Worm (Caenorhabditis elegans): Measurements from ENCODE around the gene catp-7.
A peak's percentile ranks its signal among the peaks of the same experiment; 100 is the strongest.

catp-7 gene

DNA sequence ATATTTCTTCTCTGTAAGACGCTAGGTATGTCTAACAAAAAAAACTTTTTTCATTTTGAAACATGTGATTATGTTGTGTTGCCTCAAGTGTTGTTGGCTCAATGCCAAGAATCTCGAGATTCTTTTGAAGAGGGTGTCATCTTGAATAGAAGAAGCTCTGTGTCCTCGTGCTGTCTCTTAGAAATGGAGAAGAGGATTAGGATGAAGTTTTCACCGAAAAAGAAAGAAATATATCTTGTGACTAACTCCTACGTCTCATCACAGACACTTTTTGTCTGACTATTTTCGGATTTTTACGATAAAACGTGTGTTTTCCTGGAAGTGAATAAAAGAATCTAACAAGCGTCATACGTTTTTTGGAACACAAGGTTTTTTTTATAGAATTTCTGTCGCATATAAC is 1.8 kb downstream of the catp-7 start:
- no peak for TF ChIP-seq fos-1 (tag; optimal IDR thresholded peaks at IDR 0.05)
- TF ChIP-seq nhr-111 (GFP tag; optimal IDR thresholded peaks at IDR 0.05), result no peak
- peak; percentile 60 for TF ChIP-seq hlh-30 (tag; optimal IDR thresholded peaks at IDR 0.05; ENCODE audit: insufficient read depth)
- no peak for TF ChIP-seq Y48G9A.11 (GFP tag; IDR thresholded peaks at IDR 0.05)
- TF ChIP-seq nhr-102 (tag; optimal IDR thresholded peaks at IDR 0.05), result no peak
- no peak for TF ChIP-seq spr-1 (tag; optimal IDR thresholded peaks at IDR 0.05)
- TF ChIP-seq set-16 (GFP tag; IDR thresholded peaks at IDR 0.05), result no peak
- no peak for TF ChIP-seq F44E2.7 (GFP tag; IDR thresholded peaks at IDR 0.05)
- no peak for TF ChIP-seq nhr-42 (GFP tag; IDR thresholded peaks at IDR 0.05)
- no peak for TF ChIP-seq nhr-28 (tag; optimal IDR thresholded peaks at IDR 0.05)
- TF ChIP-seq fkh-10 (GFP tag; optimal IDR thresholded peaks at IDR 0.05), result no peak
- TF ChIP-seq nhr-76 (tag; optimal IDR thresholded peaks at IDR 0.05), result no peak
- TF ChIP-seq daf-16 (GFP tag; optimal IDR thresholded peaks at IDR 0.05), result no peak
- TF ChIP-seq daf-16 (tag; optimal IDR thresholded peaks at IDR 0.05), result no peak
- TF ChIP-seq mxl-3 (GFP tag; optimal IDR thresholded peaks at IDR 0.05), result no peak
- TF ChIP-seq ceh-44 (GFP tag; IDR thresholded peaks at IDR 0.05), result no peak
- peak in 1 of 2 experiments; percentile 33 for TF ChIP-seq lsy-2 (tag; optimal IDR thresholded peaks at IDR 0.05)

DNA sequence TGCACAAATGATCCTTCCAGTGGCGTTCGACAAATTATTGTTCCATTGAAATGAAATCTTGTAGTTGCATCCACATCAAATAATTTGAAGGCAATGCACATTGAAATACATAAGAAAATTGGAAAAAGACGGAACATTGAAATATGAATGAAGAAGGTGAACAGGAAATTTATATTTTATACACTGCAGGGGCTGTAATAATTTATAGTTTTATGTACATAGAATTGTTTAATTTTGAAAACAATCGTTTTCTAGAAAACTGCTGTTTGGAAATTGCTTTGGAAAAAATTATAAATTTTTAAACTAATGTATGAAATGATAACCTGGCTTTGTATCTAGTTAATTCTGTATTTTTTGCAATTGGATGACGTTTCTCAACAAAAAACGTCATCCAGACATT is 9.5 kb downstream of the catp-7 start, which contains the start of gene Y59H11AR.3:
Gene Y59H11AR.3 (minus strand): TSS at position 101 of the 400 bp plus-strand sequence.
- TF ChIP-seq dmd-9 (GFP tag; IDR thresholded peaks at IDR 0.05) (no peak), T20F7.1 (GFP tag; optimal IDR thresholded peaks at IDR 0.05) (no peak), F49E8.2 (tag; optimal IDR thresholded peaks at IDR 0.05; ENCODE audit: borderline replicate concordance) (no peak), zfp-2 (tag; optimal IDR thresholded peaks at IDR 0.05) (no peak), T26A8.4 (GFP tag; IDR thresholded peaks at IDR 0.05) (no peak), skn-1 (tag; optimal IDR thresholded peaks at IDR 0.05) (no peak), ces-1 (GFP tag; optimal IDR thresholded peaks at IDR 0.05) (no peak), zip-11 (GFP tag; IDR thresholded peaks at IDR 0.05) (no peak), pqm-1 (tag; optimal IDR thresholded peaks at IDR 0.05) (no peak), ceh-82 (tag; optimal IDR thresholded peaks at IDR 0.05) (no peak), hmg-1.1 (GFP tag; IDR thresholded peaks at IDR 0.05) (no peak), pha-4 (GFP tag; IDR thresholded peaks at IDR 0.05) (no peak), pha-4 (tag; optimal IDR thresholded peaks at IDR 0.05) (no peak), ZK546.5 (tag; optimal IDR thresholded peaks at IDR 0.05) (no peak), Y75B8A.6 (GFP tag; IDR thresholded peaks at IDR 0.05) (no peak), nhr-10 (tag; optimal IDR thresholded peaks at IDR 0.05) (no peak), fos-1 (tag; optimal IDR thresholded peaks at IDR 0.05) (no peak)

DNA sequence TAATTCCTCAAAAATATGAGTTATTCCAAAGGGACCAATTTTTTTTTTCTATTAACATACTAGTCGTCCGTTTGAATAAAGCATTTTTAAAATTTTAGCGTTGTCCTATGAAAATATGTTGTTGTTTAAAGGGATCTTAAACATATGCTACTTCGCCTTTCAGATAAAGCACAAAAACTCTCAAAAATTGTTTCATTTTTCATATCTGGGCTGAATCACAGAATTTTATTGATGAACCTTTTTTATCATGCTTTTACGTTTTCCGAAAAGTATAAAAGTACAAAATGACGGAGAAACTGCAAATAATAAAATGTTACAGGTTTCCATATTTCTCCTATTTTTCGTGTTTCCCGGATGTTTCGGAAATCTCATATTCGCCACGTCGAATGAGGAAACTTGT is 10.0 kb downstream of the catp-7 start, which contains the start of gene clec-181:
Gene clec-181 (plus strand): TSS at position 301 of the 400 bp plus-strand sequence.
- no peak for TF ChIP-seq lin-15B (tag; optimal IDR thresholded peaks at IDR 0.05)
- no peak for TF ChIP-seq spr-1 (tag; optimal IDR thresholded peaks at IDR 0.05)
- no peak for TF ChIP-seq nhr-41 (GFP tag; IDR thresholded peaks at IDR 0.05)
- TF ChIP-seq D1046.2 (GFP tag; IDR thresholded peaks at IDR 0.05), result no peak
- TF ChIP-seq R02D3.7 (tag; optimal IDR thresholded peaks at IDR 0.05), result no peak
- no peak for TF ChIP-seq tag-97 (GFP tag; IDR thresholded peaks at IDR 0.05)
- TF ChIP-seq lir-3 (tag; optimal IDR thresholded peaks at IDR 0.05), result no peak
- TF ChIP-seq jun-1 (tag; optimal IDR thresholded peaks at IDR 0.05), result no peak
- no peak for TF ChIP-seq ctbp-1 (GFP tag; IDR thresholded peaks at IDR 0.05)
- TF ChIP-seq rbr-2 (tag; optimal IDR thresholded peaks at IDR 0.05), result no peak
- no peak for TF ChIP-seq madf-9 (GFP tag; conservative IDR thresholded peaks at IDR 0.05)
- TF ChIP-seq ceh-44 (GFP tag; IDR thresholded peaks at IDR 0.05), result no peak
- TF ChIP-seq mdl-1 (tag; optimal IDR thresholded peaks at IDR 0.05), result no peak
- no peak for TF ChIP-seq arid-1 (GFP tag; conservative IDR thresholded peaks at IDR 0.05)
